Worm (Caenorhabditis elegans) whole organism, late embryonic: Measurements from ENCODE around the gene arf-1.
A peak's percentile ranks its signal among the peaks of the same experiment; 100 is the strongest.

ENCODE experiments used
- C08G9.2 ChIP-seq: sonication (generic microtip); optimal IDR thresholded peaks from 2 replicates; lab custom pipeline; 2016; ENCODE audit warnings: mild to moderate bottlenecking, missing genetic modification characterization, moderate library complexity, missing compliant biosample characterization
- F13H6.1 ChIP-seq: sonication (generic microtip); optimal IDR thresholded peaks from 2 replicates; lab custom pipeline; 2016; ENCODE audit warnings: missing genetic modification characterization, missing compliant biosample characterization
- K02D7.2 ChIP-seq: sonication (generic microtip); optimal IDR thresholded peaks from 2 replicates; lab custom pipeline; 2017; ENCODE audit warnings: mild to moderate bottlenecking, missing genetic modification characterization, missing compliant biosample characterization
- K09A11.1 ChIP-seq: sonication (generic microtip); optimal IDR thresholded peaks from 2 replicates; lab custom pipeline; 2017; ENCODE audit warnings: antibody characterized with exemption, mild to moderate bottlenecking, missing genetic modification characterization, missing compliant biosample characterization; ENCODE audit not compliant: insufficient read depth
- ahr-1 ChIP-seq: sonication (generic microtip); optimal IDR thresholded peaks from 2 replicates; lab custom pipeline; 2016; ENCODE audit warnings: missing genetic modification characterization, missing compliant biosample characterization
- ceh-14 ChIP-seq: sonication (generic microtip); optimal IDR thresholded peaks from 2 replicates; lab custom pipeline; 2016; ENCODE audit warnings: missing genotype, missing genetic modification characterization, missing compliant biosample characterization
- ceh-18 ChIP-seq: sonication (generic microtip); optimal IDR thresholded peaks from 2 replicates; lab custom pipeline; 2016; ENCODE audit warnings: missing genetic modification characterization, missing compliant biosample characterization
- ceh-2 ChIP-seq: sonication (generic microtip); optimal IDR thresholded peaks from 2 replicates; lab custom pipeline; 2016; ENCODE audit warnings: missing genotype, missing genetic modification characterization, missing compliant biosample characterization
- ceh-22 ChIP-seq: sonication (generic microtip); optimal IDR thresholded peaks from 2 replicates; lab custom pipeline; 2017; ENCODE audit warnings: missing biosample characterization, missing genetic modification characterization
- ceh-31 ChIP-seq: sonication (generic microtip); optimal IDR thresholded peaks from 2 replicates; lab custom pipeline; 2016; ENCODE audit warnings: missing genetic modification characterization, missing compliant biosample characterization
- ceh-34 ChIP-seq: sonication (generic microtip); optimal IDR thresholded peaks from 2 replicates; lab custom pipeline; 2016; ENCODE audit warnings: mild to moderate bottlenecking, missing genetic modification characterization, missing compliant biosample characterization
- ceh-6 ChIP-seq: fragments of 200-800 bp; sonication (Bioruptor generic); optimal IDR thresholded peaks from 2 replicates; lab custom pipeline; 2018; ENCODE audit warnings: mild to moderate bottlenecking, missing genetic modification characterization, missing compliant biosample characterization
- ceh-9 ChIP-seq: sonication (generic microtip); optimal IDR thresholded peaks from 2 replicates; lab custom pipeline; 2016; ENCODE audit warnings: mild to moderate bottlenecking, missing genetic modification characterization, inconsistent platforms, missing compliant biosample characterization
- dmd-4 ChIP-seq: sonication (generic microtip); optimal IDR thresholded peaks from 2 replicates; lab custom pipeline; 2016; ENCODE audit warnings: borderline replicate concordance, missing genetic modification characterization, missing compliant biosample characterization
- elt-4 ChIP-seq: sonication (generic microtip); optimal IDR thresholded peaks from 2 replicates; lab custom pipeline; 2016; ENCODE audit warnings: missing genetic modification characterization, missing compliant biosample characterization
- ets-4 ChIP-seq: sonication (generic microtip); optimal IDR thresholded peaks from 2 replicates; lab custom pipeline; 2016; ENCODE audit warnings: missing genetic modification characterization, missing compliant biosample characterization
- eyg-1 ChIP-seq: sonication (generic microtip); optimal IDR thresholded peaks from 2 replicates; lab custom pipeline; 2016; ENCODE audit warnings: missing genotype, missing genetic modification characterization, missing compliant biosample characterization
- fkh-6 ChIP-seq: sonication (generic microtip); optimal IDR thresholded peaks from 2 replicates; lab custom pipeline; 2016; ENCODE audit warnings: missing genetic modification characterization, missing compliant biosample characterization
- hlh-13 ChIP-seq: fragments of 200-800 bp; sonication (Bioruptor generic); optimal IDR thresholded peaks from 2 replicates; lab custom pipeline; 2018; ENCODE audit warnings: mild to moderate bottlenecking, missing genetic modification characterization, missing compliant biosample characterization
- hlh-6 ChIP-seq: sonication (generic microtip); optimal IDR thresholded peaks from 2 replicates; lab custom pipeline; 2016; ENCODE audit warnings: missing genotype, missing genetic modification characterization, missing compliant biosample characterization
- madf-2 ChIP-seq: sonication (generic microtip); optimal IDR thresholded peaks from 2 replicates; lab custom pipeline; 2017; ENCODE audit warnings: missing genetic modification characterization, missing compliant biosample characterization
- mec-3 ChIP-seq: sonication (generic microtip); optimal IDR thresholded peaks from 2 replicates; lab custom pipeline; 2016; ENCODE audit warnings: borderline replicate concordance, missing genetic modification characterization, missing compliant biosample characterization
- nfya-1 ChIP-seq: sonication (generic microtip); optimal IDR thresholded peaks from 2 replicates; lab custom pipeline; 2017; ENCODE audit warnings: missing genetic modification characterization, mild to moderate bottlenecking, missing compliant biosample characterization, antibody characterized with exemption, moderate library complexity
- nhr-11 ChIP-seq: fragments of 150-350 bp; optimal IDR thresholded peaks from 2 replicates; lab custom pipeline; 2014; ENCODE audit warnings: missing biosample characterization, missing genetic modification characterization
- odd-2 ChIP-seq: sonication (generic microtip); optimal IDR thresholded peaks from 2 replicates; lab custom pipeline; 2017; ENCODE audit warnings: antibody characterized with exemption, mild to moderate bottlenecking, missing genetic modification characterization, missing compliant biosample characterization
- pag-3 ChIP-seq: sonication (generic microtip); optimal IDR thresholded peaks from 2 replicates; lab custom pipeline; 2016; ENCODE audit warnings: missing compliant biosample characterization, missing genetic modification characterization, borderline replicate concordance
- pha-2 ChIP-seq: sonication (generic microtip); optimal IDR thresholded peaks from 2 replicates; lab custom pipeline; 2017; ENCODE audit warnings: mild to moderate bottlenecking, missing genetic modification characterization, missing compliant biosample characterization
- pha-4 ChIP-seq: fragments of 150-350 bp; optimal IDR thresholded peaks from 2 replicates; lab custom pipeline; 2018; ENCODE audit warnings: missing biosample characterization, missing genetic modification reagents, missing genetic modification characterization
- pqm-1 ChIP-seq: sonication (generic microtip); optimal IDR thresholded peaks from 2 replicates; lab custom pipeline; 2016; ENCODE audit warnings: missing genetic modification characterization, missing compliant biosample characterization
- sdc-2 ChIP-seq: sonication (generic microtip); optimal IDR thresholded peaks from 2 replicates; lab custom pipeline; 2016; ENCODE audit warnings: missing genotype, missing genetic modification characterization, missing compliant biosample characterization
- tbx-2 ChIP-seq: sonication (generic microtip); optimal IDR thresholded peaks from 2 replicates; lab custom pipeline; 2016; ENCODE audit warnings: missing genetic modification characterization, missing compliant biosample characterization
- tbx-7 ChIP-seq: sonication (generic microtip); optimal IDR thresholded peaks from 2 replicates; lab custom pipeline; 2016; ENCODE audit warnings: missing genotype, missing genetic modification characterization, missing compliant biosample characterization
- unc-42 ChIP-seq: sonication (generic microtip); optimal IDR thresholded peaks from 2 replicates; lab custom pipeline; 2016; ENCODE audit warnings: missing genotype, missing genetic modification characterization, missing compliant biosample characterization
- unc-55 ChIP-seq: sonication (generic microtip); optimal IDR thresholded peaks from 2 replicates; lab custom pipeline; 2017; ENCODE audit warnings: missing biosample characterization, missing genetic modification reagents, missing genetic modification characterization
- zip-5 ChIP-seq: sonication (generic microtip); optimal IDR thresholded peaks from 2 replicates; lab custom pipeline; 2016; ENCODE audit warnings: missing genetic modification characterization, missing compliant biosample characterization

arf-1 gene

DNA sequence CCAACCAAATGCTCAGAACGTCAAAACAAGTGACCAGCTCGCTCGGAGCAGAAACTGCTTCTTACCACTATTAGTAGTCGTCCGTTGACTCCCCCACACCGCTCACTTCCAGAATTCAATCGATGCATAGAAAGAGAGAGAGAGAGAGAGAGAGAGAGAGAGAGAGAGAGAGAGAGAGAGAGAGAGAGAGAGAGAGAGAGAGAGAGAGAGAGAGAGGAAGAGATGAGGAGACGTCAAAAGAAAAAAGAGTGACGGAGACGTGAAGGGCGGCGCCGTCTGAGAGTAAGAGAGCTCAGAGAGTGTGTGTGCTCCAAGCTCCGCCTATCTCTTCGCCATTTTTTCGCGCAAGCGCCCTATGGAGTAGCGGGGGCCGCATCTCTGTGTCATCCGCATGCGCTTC is 40.5 kb downstream of the arf-1 start, which contains the start of gene ida-1:
ida-1 (plus strand) TSS at position 336 of the 400 bp plus-strand sequence.
- TF ChIP-seq K09A11.1 (tag; lab: Kevin White, UChicago) (no peak), ceh-18 (tag; lab: Kevin White, UChicago) (no peak), unc-55 (GFP tag; lab: Kevin White, UChicago) (peak; percentile 36), nfya-1 (tag; lab: Kevin White, UChicago) (peak; percentile 36), ceh-2 (no peak), odd-2 (no peak), hlh-13 (GFP tag; lab: Kevin White, UChicago) (peak; percentile 3), dmd-4 (tag; lab: Kevin White, UChicago) (no peak)

DNA sequence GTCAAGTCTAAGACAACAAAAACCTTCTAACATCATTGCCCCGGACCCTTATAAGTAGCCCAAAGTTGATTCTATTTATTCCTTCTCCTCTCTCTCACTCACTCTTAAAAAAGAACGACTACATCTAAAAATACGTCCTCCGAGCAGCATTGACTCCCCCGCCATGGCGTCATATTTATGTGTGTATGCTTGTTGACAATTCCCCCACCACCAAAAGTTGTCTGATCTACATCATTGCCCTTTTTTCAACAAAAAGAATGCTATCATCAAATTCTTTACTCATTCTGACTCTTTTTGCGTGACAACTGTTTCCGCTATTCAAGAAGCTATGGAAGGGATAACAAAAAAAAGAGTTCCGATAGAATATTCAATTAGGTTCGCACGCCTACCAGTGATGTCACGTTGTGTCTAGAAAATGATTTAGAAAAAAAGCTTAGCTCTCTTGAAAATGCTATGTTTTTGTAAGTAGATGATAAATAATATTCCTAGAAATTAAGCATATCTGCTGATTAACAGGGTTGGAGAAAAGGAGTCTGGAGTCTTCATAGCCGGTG is 42.9 kb downstream of the arf-1 start:
- no peak for TF ChIP-seq pqm-1
- peak; percentile 23 for TF ChIP-seq unc-42 (tag; lab: Kevin White, UChicago)
- TF ChIP-seq odd-2: no peak
- TF ChIP-seq ceh-18 (tag; lab: Kevin White, UChicago): no peak
- no peak for TF ChIP-seq madf-2 (tag; lab: Kevin White, UChicago)

DNA sequence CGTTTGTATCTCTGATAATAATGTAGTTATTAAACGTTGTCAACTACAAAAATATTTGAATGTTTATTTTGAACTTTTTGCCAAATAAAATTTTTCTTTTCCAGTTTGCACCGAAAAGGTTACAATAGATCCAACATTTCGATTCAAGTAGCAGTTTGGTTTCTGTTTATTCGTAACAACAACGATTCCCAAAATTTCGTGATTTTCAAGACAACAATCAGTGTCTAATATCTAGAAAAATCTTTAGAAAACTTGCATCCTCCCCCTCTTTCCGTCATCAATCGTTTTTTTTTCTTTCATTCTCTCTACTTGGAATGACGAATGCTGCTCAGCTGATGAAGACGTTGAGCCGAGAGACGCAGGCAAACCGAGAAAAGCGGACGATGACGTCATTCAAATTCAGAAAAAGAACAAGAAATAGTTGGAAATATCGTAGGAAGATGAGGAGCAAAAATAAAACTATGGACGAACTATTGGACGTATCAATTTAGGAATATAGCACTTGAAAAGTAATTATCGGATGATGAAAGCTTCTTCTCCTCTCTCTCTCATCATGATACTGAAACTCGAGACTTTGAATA is 43.9 kb downstream of the arf-1 start:
- TF ChIP-seq ceh-34 (tag; lab: Kevin White, UChicago): no peak
- no peak for TF ChIP-seq pha-4 (tag; lab: Kevin White, UChicago)
- TF ChIP-seq mec-3 (tag; lab: Kevin White, UChicago): no peak

DNA sequence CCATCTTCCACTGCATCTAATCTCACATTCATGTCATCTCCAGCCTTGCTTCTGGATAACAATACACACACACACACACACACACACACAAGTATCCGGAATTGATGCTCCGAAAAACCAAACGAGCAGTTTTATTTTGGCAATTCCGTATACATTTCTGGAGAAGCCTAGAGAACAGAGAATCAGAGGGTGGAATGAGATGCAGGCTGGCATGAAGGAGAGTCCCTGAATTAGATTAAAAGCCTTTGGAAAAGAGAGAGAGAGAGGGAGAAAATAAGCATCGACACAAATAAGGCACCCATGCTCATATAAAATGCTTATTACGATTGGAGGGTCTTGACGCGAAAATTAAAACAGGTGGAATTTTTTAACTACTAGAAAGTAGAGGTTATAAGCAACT is 46.0 kb downstream of the arf-1 start:
- peak; percentile 73 for TF ChIP-seq unc-42 (tag; lab: Kevin White, UChicago)
- no peak for TF ChIP-seq sdc-2 (tag; lab: Kevin White, UChicago)
- no peak for TF ChIP-seq hlh-6 (tag; lab: Kevin White, UChicago)
- peak; percentile 13 for TF ChIP-seq ceh-31 (tag; lab: Kevin White, UChicago)
- no peak for TF ChIP-seq ceh-6 (GFP tag; lab: Kevin White, UChicago)

DNA sequence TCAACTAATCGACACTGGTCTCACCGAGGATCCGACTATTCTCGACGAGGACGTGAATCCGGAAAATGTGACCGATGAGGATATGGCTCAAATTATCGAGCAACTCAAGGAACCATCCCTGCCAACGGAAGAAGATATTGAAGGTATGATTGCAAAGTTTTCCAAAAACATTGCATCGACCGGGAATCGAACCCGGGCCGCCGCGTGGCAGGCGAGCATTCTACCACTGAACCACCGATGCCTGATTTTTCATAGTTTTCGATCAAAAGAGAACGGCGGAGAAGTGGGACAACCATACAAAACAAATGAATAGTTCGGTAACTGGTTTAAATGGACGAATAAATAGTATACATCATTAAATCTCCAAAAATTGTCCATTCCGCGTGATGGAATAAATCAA is 47.2 kb downstream of the arf-1 start:
- TF ChIP-seq ceh-34 (tag; lab: Kevin White, UChicago) (no peak), ceh-18 (tag; lab: Kevin White, UChicago) (no peak), K02D7.2 (tag; lab: Kevin White, UChicago) (no peak), pha-2 (tag; lab: Kevin White, UChicago) (no peak), tbx-2 (tag; lab: Kevin White, UChicago) (no peak), eyg-1 (no peak), zip-5 (tag; lab: Kevin White, UChicago) (no peak), ceh-14 (no peak), K09A11.1 (tag; lab: Kevin White, UChicago) (no peak), fkh-6 (no peak), ets-4 (no peak), ceh-9 (no peak), F13H6.1 (no peak)

DNA sequence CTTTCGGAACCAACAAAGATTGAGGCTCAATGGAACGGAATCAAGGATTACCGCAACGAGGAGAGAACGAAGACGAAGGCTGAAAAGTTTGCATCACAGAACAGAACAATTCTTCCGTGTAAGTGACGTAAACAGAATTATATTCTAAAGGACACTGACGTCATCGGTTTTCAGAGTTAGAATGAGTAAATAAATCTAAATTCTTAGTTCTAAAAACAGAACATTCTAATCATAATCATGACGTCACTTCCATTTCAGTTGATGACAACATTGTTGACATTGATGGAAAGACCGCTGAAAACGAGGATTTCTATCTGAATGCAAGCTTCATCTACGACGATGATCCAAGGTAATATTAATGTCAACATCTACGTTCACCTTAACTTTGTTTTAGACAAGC is 49.3 kb downstream of the arf-1 start:
- TF ChIP-seq ceh-2 (no peak), ceh-22 (no peak), madf-2 (tag; lab: Kevin White, UChicago) (no peak), C08G9.2 (no peak), ceh-9 (no peak), tbx-7 (tag; lab: Kevin White, UChicago) (no peak), elt-4 (tag; lab: Kevin White, UChicago) (no peak), pha-4 (tag; lab: Kevin White, UChicago) (no peak), nhr-11 (no peak), pag-3 (no peak), sdc-2 (tag; lab: Kevin White, UChicago) (no peak), pha-2 (tag; lab: Kevin White, UChicago) (no peak), unc-42 (tag; lab: Kevin White, UChicago) (no peak), ceh-31 (tag; lab: Kevin White, UChicago) (no peak), ahr-1 (tag; lab: Kevin White, UChicago) (no peak)
